Worm (Caenorhabditis elegans): ENCODE measurements around the gene C44H9.7.

The C44H9.7 gene

DNA sequence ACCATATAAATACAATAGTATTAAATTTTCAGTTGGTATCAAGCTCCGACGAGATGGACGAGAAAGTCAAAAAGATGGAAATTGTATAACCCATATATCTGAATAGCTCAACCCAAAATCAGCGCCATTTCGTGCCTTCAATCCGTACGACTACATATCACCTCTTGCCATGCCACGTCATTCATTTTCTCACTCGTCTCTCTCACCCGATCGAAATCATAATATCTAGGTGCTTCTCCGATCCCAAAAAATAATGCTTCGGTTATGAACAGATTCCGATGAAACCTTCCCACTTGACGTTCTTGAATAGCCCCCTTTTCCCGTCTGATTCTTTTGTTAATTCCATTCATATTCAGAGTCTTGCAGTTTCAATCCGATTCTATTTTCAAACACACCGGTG lies 26.7 kb upstream of the C44H9.7 start:
- TF ChIP-seq ztf-26 (tag; optimal IDR thresholded peaks at IDR 0.05) = no peak
- TF ChIP-seq snpc-3.4 (tag; optimal IDR thresholded peaks at IDR 0.05) = no peak
- no peak for TF ChIP-seq dpl-1 (GFP tag; optimal IDR thresholded peaks at IDR 0.05)
- no peak for TF ChIP-seq attf-3 (GFP tag; conservative IDR thresholded peaks at IDR 0.05)
- no peak for TF ChIP-seq F33H1.4 (GFP tag; IDR thresholded peaks at IDR 0.05)
- TF ChIP-seq atf-7 (tag; optimal IDR thresholded peaks at IDR 0.05) = no peak
- TF ChIP-seq pbrm-1 (GFP tag; IDR thresholded peaks at IDR 0.05) = no peak
- no peak for TF ChIP-seq tbx-9 (tag; optimal IDR thresholded peaks at IDR 0.05; ENCODE audit: borderline replicate concordance)
- no peak for TF ChIP-seq ama-1 (optimal IDR thresholded peaks at IDR 0.05)
- no peak for TF ChIP-seq ama-1 (GFP tag; optimal IDR thresholded peaks at IDR 0.05)
- no peak for TF ChIP-seq bed-1 (GFP tag; IDR thresholded peaks at IDR 0.05)
- no peak for TF ChIP-seq K11D2.4 (GFP tag; IDR thresholded peaks at IDR 0.05)

DNA sequence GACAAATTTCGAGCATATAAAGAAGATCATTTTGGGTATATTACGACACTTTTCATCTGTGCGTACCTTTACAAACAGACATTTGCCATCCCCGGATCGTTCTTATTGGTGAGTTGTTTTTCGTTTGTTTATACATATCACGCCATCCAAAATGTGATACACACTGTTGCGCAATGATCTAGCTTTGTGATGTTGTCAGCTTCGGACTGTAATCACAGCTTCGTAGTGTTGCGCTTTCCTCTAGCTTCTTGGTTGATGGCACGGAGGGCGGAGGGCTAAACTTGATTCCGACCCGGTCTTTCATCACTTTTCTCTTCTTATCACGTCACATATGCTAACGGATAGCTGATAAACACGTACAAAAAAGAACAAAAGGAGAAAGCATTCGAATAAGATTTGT lies 24.7 kb upstream of the C44H9.7 start:
- TF ChIP-seq madf-10 (tag; optimal IDR thresholded peaks at IDR 0.05) (no peak), madf-6 (GFP tag; IDR thresholded peaks at IDR 0.05) (no peak)

DNA sequence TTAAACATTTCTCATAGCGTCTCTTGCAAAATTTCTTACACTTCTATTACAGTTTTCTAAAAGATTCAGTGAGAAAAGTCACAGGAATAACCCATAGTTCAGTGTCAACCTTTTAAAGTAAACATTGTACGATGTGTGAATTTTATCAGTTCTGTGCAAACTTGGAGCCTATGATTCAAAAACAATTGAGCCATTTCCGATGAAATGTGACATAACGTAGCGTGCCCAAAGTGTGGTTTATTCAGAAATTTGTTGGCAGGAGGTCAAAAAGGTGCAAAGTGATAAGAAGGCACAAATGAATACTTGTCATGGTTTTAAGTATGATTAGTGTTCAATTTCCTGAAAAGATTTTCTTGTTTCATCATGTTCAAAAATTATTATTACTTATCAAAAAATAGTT lies 22.9 kb upstream of the C44H9.7 start:
- TF ChIP-seq nhr-80 (tag; optimal IDR thresholded peaks at IDR 0.05) = peak; percentile 59
- no peak for TF ChIP-seq cebp-1 (GFP tag; IDR thresholded peaks at IDR 0.05)
- no peak for TF ChIP-seq cebp-1 (tag; optimal IDR thresholded peaks at IDR 0.05)

DNA sequence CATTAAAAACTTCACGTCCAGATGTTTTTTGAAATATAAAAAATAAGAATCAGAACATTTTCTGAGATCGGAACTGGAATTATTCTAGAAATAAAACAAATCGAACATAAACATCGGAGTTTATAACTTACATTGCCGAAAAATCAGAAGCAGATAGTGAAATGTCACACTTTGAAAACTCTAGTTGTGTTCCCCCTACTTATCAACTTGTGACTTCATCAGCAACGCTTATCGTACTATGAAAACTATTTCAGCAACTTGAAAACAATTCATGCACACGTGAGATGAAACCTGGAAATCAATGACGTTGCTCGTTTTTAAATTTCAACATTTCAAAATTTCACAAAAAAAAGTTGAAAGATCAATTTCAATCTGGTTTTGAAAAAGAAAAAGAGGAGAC lies 22.0 kb upstream of the C44H9.7 start:
- TF ChIP-seq madf-10 (tag; optimal IDR thresholded peaks at IDR 0.05) (no peak), fkh-3 (tag; optimal IDR thresholded peaks at IDR 0.05) (no peak), him-1 (tag; optimal IDR thresholded peaks at IDR 0.05) (no peak), hlh-26 (GFP tag; conservative IDR thresholded peaks at IDR 0.05) (no peak), nhr-120 (GFP tag; IDR thresholded peaks at IDR 0.05) (no peak), gei-17 (GFP tag; optimal IDR thresholded peaks at IDR 0.05) (no peak), lin-40 (tag; optimal IDR thresholded peaks at IDR 0.05) (no peak), die-1 (tag; optimal IDR thresholded peaks at IDR 0.05) (no peak), T26A5.8 (tag; optimal IDR thresholded peaks at IDR 0.05) (no peak), chd-7 (tag; optimal IDR thresholded peaks at IDR 0.05) (no peak), madf-6 (GFP tag; IDR thresholded peaks at IDR 0.05) (no peak), ZK185.1 (tag; optimal IDR thresholded peaks at IDR 0.05; ENCODE audit: poor library complexity, severe bottlenecking) (no peak), sptf-2 (GFP tag; optimal IDR thresholded peaks at IDR 0.05) (no peak), ets-4 (GFP tag; optimal IDR thresholded peaks at IDR 0.05) (no peak), lsl-1 (GFP tag; optimal IDR thresholded peaks at IDR 0.05) (no peak), Y95B8A.8 (GFP tag; IDR thresholded peaks at IDR 0.05) (no peak)

DNA sequence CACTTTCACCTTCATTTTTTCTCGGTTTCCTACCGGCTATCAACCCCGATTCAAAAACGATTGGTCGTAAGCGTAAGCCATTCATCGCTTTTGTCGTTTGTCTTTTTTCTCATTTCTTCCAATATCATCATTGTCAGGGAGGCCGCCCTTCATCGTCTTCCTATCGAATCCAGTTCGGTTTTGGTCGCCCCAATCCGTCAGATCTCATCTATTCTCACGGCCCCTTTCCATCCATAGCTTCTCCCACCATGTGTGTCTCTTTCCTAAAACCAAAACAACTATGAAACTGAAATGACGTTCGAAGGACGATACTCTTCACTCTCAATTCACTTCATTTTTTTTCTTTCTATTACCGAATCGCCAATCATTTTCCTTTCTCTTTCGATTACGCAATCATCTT lies 21.2 kb upstream of the C44H9.7 start:
- TF ChIP-seq sdz-38 (tag; optimal IDR thresholded peaks at IDR 0.05) = no peak
- no peak for TF ChIP-seq snpc-1.1 (tag; optimal IDR thresholded peaks at IDR 0.05; ENCODE audit: insufficient read depth)
- no peak for TF ChIP-seq ztf-22 (GFP tag; optimal IDR thresholded peaks at IDR 0.05)
- no peak for TF ChIP-seq tlf-1 (GFP tag; optimal IDR thresholded peaks at IDR 0.05)
- no peak for TF ChIP-seq madf-10 (tag; optimal IDR thresholded peaks at IDR 0.05)
- TF ChIP-seq Y53G8AR.9 (GFP tag; conservative IDR thresholded peaks at IDR 0.05) = no peak
- TF ChIP-seq F33H1.4 (GFP tag; IDR thresholded peaks at IDR 0.05) = no peak
- no peak for TF ChIP-seq rec-8 (tag; optimal IDR thresholded peaks at IDR 0.05)
- TF ChIP-seq Y56A3A.18 (GFP tag; IDR thresholded peaks at IDR 0.05) = no peak
- TF ChIP-seq F23B12.7 (tag; optimal IDR thresholded peaks at IDR 0.05; ENCODE audit: insufficient read depth) = no peak
- TF ChIP-seq zfh-2 (GFP tag; conservative IDR thresholded peaks at IDR 0.05) = no peak
- no peak for TF ChIP-seq akir-1 (GFP tag; optimal IDR thresholded peaks at IDR 0.05)
- TF ChIP-seq cebp-1 (GFP tag; IDR thresholded peaks at IDR 0.05) = no peak
- no peak for TF ChIP-seq cebp-1 (tag; optimal IDR thresholded peaks at IDR 0.05)
- TF ChIP-seq unc-130 (GFP tag; optimal IDR thresholded peaks at IDR 0.05) = no peak
- no peak for TF ChIP-seq aptf-3 (GFP tag; IDR thresholded peaks at IDR 0.05)
- no peak for TF ChIP-seq F10E7.11 (tag; optimal IDR thresholded peaks at IDR 0.05)
- TF ChIP-seq B0336.3 (GFP tag; IDR thresholded peaks at IDR 0.05) = no peak
